Comparison of ENCODE assay signal across 4 fruit fly cellular contexts in genomic region chr2L:9175172-9175571, dm6.
TF ChIP-seq lines count a peak whose summit lies in the region.

No protein-coding gene starts in this region.

TF ChIP-seq in whole organism, adult, 20 proteins besides CTCF, POLR2A, EP300 and RAD21 (continued from another document):
- peak; percentile 88 for TF ChIP-seq CG12768 (GFP tag; optimal IDR thresholded peaks at IDR 0.05; lab: Kevin White, UChicago)
- TF ChIP-seq Hr96 (GFP tag; optimal IDR thresholded peaks at IDR 0.05; lab: Kevin White, UChicago), result peak; percentile 42

TF ChIP-seq in whole organism, embryonic, 481 proteins besides CTCF, POLR2A, EP300 and RAD21 (continued from another document and continues in another):
- TF ChIP-seq bowl (GFP tag; IDR thresholded peaks at IDR 0.05; lab: Robert Waterston, UW) (peak; percentile 82; the same call in 1 of the 2 replicates), bigmax (GFP tag; optimal IDR thresholded peaks at IDR 0.05; lab: Kevin White, UChicago) (no peak), CG6689 (GFP tag; IDR thresholded peaks at IDR 0.05; lab: Robert Waterston, UW) (no peak), CG16813 (GFP tag; IDR thresholded peaks at IDR 0.05; lab: Robert Waterston, UW; ENCODE audit: partially characterized antibody) (no peak), Pdp1 (GFP tag; optimal IDR thresholded peaks at IDR 0.05; lab: Kevin White, UChicago) (peak in 1 of 2 experiments; percentile 55), CG5245 (GFP tag; optimal IDR thresholded peaks at IDR 0.05; lab: Kevin White, UChicago) (no peak), CG8765 (GFP tag; IDR thresholded peaks at IDR 0.05; lab: Robert Waterston, UW) (peak; percentile 94; the same call in 1 of the 2 replicates), CG17186 (GFP tag; optimal IDR thresholded peaks at IDR 0.05; lab: Kevin White, UChicago) (no peak), CG1603 (tag; optimal IDR thresholded peaks at IDR 0.05; lab: Kevin White, UChicago) (no peak), trem (tag; optimal IDR thresholded peaks at IDR 0.05; lab: Kevin White, UChicago) (no peak), Hmr (GFP tag; optimal IDR thresholded peaks at IDR 0.05; lab: Kevin White, UChicago) (peak; percentile 6), CG17385 (GFP tag; optimal IDR thresholded peaks at IDR 0.05; lab: Kevin White, UChicago) (peak; percentile 54), Poxn (GFP tag; IDR thresholded peaks at IDR 0.05; lab: Robert Waterston, UW) (no peak), Asciz (GFP tag; optimal IDR thresholded peaks at IDR 0.05; lab: Kevin White, UChicago) (no peak), sens (GFP tag; lab: Kevin White, UChicago) (peak; percentile 42), C15 (GFP tag; IDR thresholded peaks at IDR 0.05; lab: Robert Waterston, UW) (peak; percentile 73; the same call in 1 of the 3 replicates), CG13894 (tag; optimal IDR thresholded peaks at IDR 0.05; lab: Kevin White, UChicago) (peak; percentile 93), Side (GFP tag; optimal IDR thresholded peaks at IDR 0.05; lab: Kevin White, UChicago) (no peak), zen (tag; optimal IDR thresholded peaks at IDR 0.05; lab: Kevin White, UChicago) (no peak), br (optimal IDR thresholded peaks at IDR 0.05; lab: Kevin White, UChicago) (no peak), CG33213 (GFP tag; optimal IDR thresholded peaks at IDR 0.05; lab: Kevin White, UChicago) (no peak), Camta (GFP tag; optimal IDR thresholded peaks at IDR 0.05; lab: Kevin White, UChicago) (no peak), insv (GFP tag; optimal IDR thresholded peaks at IDR 0.05; lab: Kevin White, UChicago) (no peak), mam (GFP tag; optimal IDR thresholded peaks at IDR 0.05; lab: Kevin White, UChicago) (no peak), ro (GFP tag; IDR thresholded peaks at IDR 0.05; lab: Robert Waterston, UW) (no peak), lola (GFP tag; optimal IDR thresholded peaks at IDR 0.05; lab: Kevin White, UChicago) (no peak), gcm (GFP tag; optimal IDR thresholded peaks at IDR 0.05; lab: Kevin White, UChicago) (no peak), CG3726 (GFP tag; IDR thresholded peaks at IDR 0.05; lab: Robert Waterston, UW) (no peak), lilli (GFP tag; optimal IDR thresholded peaks at IDR 0.05; lab: Kevin White, UChicago) (no peak), CG13424 (tag; optimal IDR thresholded peaks at IDR 0.05; lab: Kevin White, UChicago) (no peak), ssp (GFP tag; IDR thresholded peaks at IDR 0.05; lab: Robert Waterston, UW) (no peak), CG1024 (GFP tag; IDR thresholded peaks at IDR 0.05; lab: Robert Waterston, UW) (no peak), Tbp (GFP tag; optimal IDR thresholded peaks at IDR 0.05; lab: Kevin White, UChicago) (no peak), Vsx1 (GFP tag; optimal IDR thresholded peaks at IDR 0.05; lab: Kevin White, UChicago) (no peak), exex (tag; optimal IDR thresholded peaks at IDR 0.05; lab: Kevin White, UChicago) (peak; percentile 39), CG8924 (tag; optimal IDR thresholded peaks at IDR 0.05; lab: Kevin White, UChicago) (no peak), CG6854 (GFP tag; optimal IDR thresholded peaks at IDR 0.05; lab: Kevin White, UChicago) (no peak), BtbVII (GFP tag; optimal IDR thresholded peaks at IDR 0.05; lab: Kevin White, UChicago) (peak; percentile 4), CG3838 (GFP tag; optimal IDR thresholded peaks at IDR 0.05; lab: Kevin White, UChicago) (no peak), Sox100B (GFP tag; optimal IDR thresholded peaks at IDR 0.05; lab: Kevin White, UChicago) (no peak), rib (GFP tag; IDR thresholded peaks at IDR 0.05; lab: Robert Waterston, UW) (peak; percentile 81), CG14965 (GFP tag; optimal IDR thresholded peaks at IDR 0.05; lab: Kevin White, UChicago; ENCODE audit: borderline replicate concordance) (no peak), CG18011 (GFP tag; optimal IDR thresholded peaks at IDR 0.05; lab: Kevin White, UChicago) (no peak), Kr (GFP tag; optimal IDR thresholded peaks at IDR 0.05; lab: Kevin White, UChicago) (no peak), nerfin-2 (GFP tag; IDR thresholded peaks at IDR 0.05; lab: Robert Waterston, UW; ENCODE audit: partially characterized antibody) (no peak)

TF ChIP-seq in whole organism, prepupa, 60 proteins besides CTCF, POLR2A, EP300 and RAD21 (continued from another document):
- peak in 1 of 2 experiments; percentile 31 for TF ChIP-seq salr (GFP tag; optimal IDR thresholded peaks at IDR 0.05; lab: Kevin White, UChicago)
- TF ChIP-seq lz (GFP tag; optimal IDR thresholded peaks at IDR 0.05; lab: Kevin White, UChicago), result no peak
- TF ChIP-seq Blimp-1 (GFP tag; optimal IDR thresholded peaks at IDR 0.05; lab: Kevin White, UChicago), result no peak
- no peak for TF ChIP-seq Hr38 (GFP tag; optimal IDR thresholded peaks at IDR 0.05; lab: Kevin White, UChicago)
- TF ChIP-seq Ets21C (GFP tag; optimal IDR thresholded peaks at IDR 0.05; lab: Kevin White, UChicago), result no peak
- TF ChIP-seq Sox14 (GFP tag; optimal IDR thresholded peaks at IDR 0.05; lab: Kevin White, UChicago), result no peak
- TF ChIP-seq vri (GFP tag; optimal IDR thresholded peaks at IDR 0.05; lab: Kevin White, UChicago), result peak; percentile 75
- TF ChIP-seq Sox102F (GFP tag; optimal IDR thresholded peaks at IDR 0.05; lab: Kevin White, UChicago), result peak; percentile 70
- TF ChIP-seq dac (GFP tag; optimal IDR thresholded peaks at IDR 0.05; lab: Kevin White, UChicago), result peak; percentile 58
- TF ChIP-seq CG6854 (GFP tag; optimal IDR thresholded peaks at IDR 0.05; lab: Kevin White, UChicago), result peak; percentile 84
- no peak for TF ChIP-seq Hr39 (GFP tag; optimal IDR thresholded peaks at IDR 0.05; lab: Kevin White, UChicago)
- peak; percentile 93 for TF ChIP-seq CG16779 (tag; optimal IDR thresholded peaks at IDR 0.05; lab: Kevin White, UChicago)
- peak; percentile 97 for TF ChIP-seq CG6163 (GFP tag; IDR thresholded peaks at IDR 0.05; lab: Robert Waterston, UW)
- TF ChIP-seq CG4318 (GFP tag; optimal IDR thresholded peaks at IDR 0.05; lab: Kevin White, UChicago), result no peak
- peak; percentile 49 for TF ChIP-seq fkh (GFP tag; optimal IDR thresholded peaks at IDR 0.05; lab: Kevin White, UChicago)
- peak; percentile 74 for TF ChIP-seq fd85E (GFP tag; optimal IDR thresholded peaks at IDR 0.05; lab: Kevin White, UChicago)
- no peak for TF ChIP-seq acj6 (GFP tag; optimal IDR thresholded peaks at IDR 0.05; lab: Kevin White, UChicago)
- peak; percentile 13 for TF ChIP-seq spab (GFP tag; optimal IDR thresholded peaks at IDR 0.05; lab: Kevin White, UChicago)
- TF ChIP-seq Hr4 (GFP tag; optimal IDR thresholded peaks at IDR 0.05; lab: Kevin White, UChicago), result peak; percentile 24
- TF ChIP-seq fd59A (GFP tag; optimal IDR thresholded peaks at IDR 0.05; lab: Kevin White, UChicago), result no peak
- peak; percentile 73 for TF ChIP-seq net (GFP tag; optimal IDR thresholded peaks at IDR 0.05; lab: Kevin White, UChicago)
- peak; percentile 53 for TF ChIP-seq Gug (GFP tag; IDR thresholded peaks at IDR 0.05; lab: Robert Waterston, UW)
- no peak for TF ChIP-seq pdm3 (GFP tag; optimal IDR thresholded peaks at IDR 0.05; lab: Kevin White, UChicago)
- TF ChIP-seq Eip75B (GFP tag; optimal IDR thresholded peaks at IDR 0.05; lab: Kevin White, UChicago), result no peak
- no peak for TF ChIP-seq CG11762 (GFP tag; optimal IDR thresholded peaks at IDR 0.05; lab: Kevin White, UChicago; ENCODE audit: insufficient read depth)
- TF ChIP-seq CG3919 (GFP tag; optimal IDR thresholded peaks at IDR 0.05; lab: Kevin White, UChicago), result peak; percentile 4
- peak; percentile 67 for TF ChIP-seq CG6808 (GFP tag; optimal IDR thresholded peaks at IDR 0.05; lab: Kevin White, UChicago)
- peak; percentile 94 for TF ChIP-seq CG8119 (GFP tag; IDR thresholded peaks at IDR 0.05; lab: Robert Waterston, UW)
- TF ChIP-seq CG1621 (tag; optimal IDR thresholded peaks at IDR 0.05; lab: Kevin White, UChicago), result peak; percentile 40
- TF ChIP-seq Smox (GFP tag; optimal IDR thresholded peaks at IDR 0.05; lab: Kevin White, UChicago), result no peak
- TF ChIP-seq CG6276 (GFP tag; optimal IDR thresholded peaks at IDR 0.05; lab: Kevin White, UChicago), result peak; percentile 94
- peak; percentile 28 for TF ChIP-seq achi (GFP tag; optimal IDR thresholded peaks at IDR 0.05; lab: Kevin White, UChicago)
- TF ChIP-seq CG6792 (GFP tag; optimal IDR thresholded peaks at IDR 0.05; lab: Kevin White, UChicago), result no peak
- peak; percentile 61 for TF ChIP-seq Ets96B (tag; optimal IDR thresholded peaks at IDR 0.05; lab: Kevin White, UChicago)
- TF ChIP-seq CG11902 (GFP tag; optimal IDR thresholded peaks at IDR 0.05; lab: Kevin White, UChicago), result no peak
- TF ChIP-seq dsx (GFP tag; optimal IDR thresholded peaks at IDR 0.05; lab: Kevin White, UChicago; ENCODE audit: poor library complexity, severe bottlenecking), result peak; percentile 52
- TF ChIP-seq OdsH (GFP tag; optimal IDR thresholded peaks at IDR 0.05; lab: Kevin White, UChicago), result no peak
- TF ChIP-seq CG8632 (GFP tag; optimal IDR thresholded peaks at IDR 0.05; lab: Kevin White, UChicago), result peak; percentile 1
- peak; percentile 24 for TF ChIP-seq topi (GFP tag; optimal IDR thresholded peaks at IDR 0.05; lab: Kevin White, UChicago)
- peak; percentile 59 for TF ChIP-seq Lpt (GFP tag; optimal IDR thresholded peaks at IDR 0.05; lab: Kevin White, UChicago)

TF ChIP-seq in whole organism, wandering third instar larva, 38 proteins besides CTCF, POLR2A, EP300 and RAD21 (continued from another document):
- TF ChIP-seq sv (GFP tag; optimal IDR thresholded peaks at IDR 0.05; lab: Kevin White, UChicago), result no peak
- no peak for TF ChIP-seq Hnf4 (GFP tag; optimal IDR thresholded peaks at IDR 0.05; lab: Kevin White, UChicago)
- peak; percentile 93 for TF ChIP-seq Rel (GFP tag; optimal IDR thresholded peaks at IDR 0.05; lab: Kevin White, UChicago)
- peak; percentile 49 for TF ChIP-seq Rel (tag; optimal IDR thresholded peaks at IDR 0.05; lab: Kevin White, UChicago)
- TF ChIP-seq Myc (optimal IDR thresholded peaks at IDR 0.05; lab: Kevin White, UChicago), result no peak
- no peak for TF ChIP-seq Abd-B (GFP tag; optimal IDR thresholded peaks at IDR 0.05; lab: Kevin White, UChicago)
- no peak for TF ChIP-seq usp (GFP tag; optimal IDR thresholded peaks at IDR 0.05; lab: Kevin White, UChicago)
- TF ChIP-seq CG9705 (GFP tag; optimal IDR thresholded peaks at IDR 0.05; lab: Kevin White, UChicago), result no peak
- TF ChIP-seq jim (GFP tag; optimal IDR thresholded peaks at IDR 0.05; lab: Kevin White, UChicago), result no peak
- peak; percentile 8 for TF ChIP-seq rgr (GFP tag; optimal IDR thresholded peaks at IDR 0.05; lab: Kevin White, UChicago)
- peak; percentile 87 for TF ChIP-seq sage (GFP tag; optimal IDR thresholded peaks at IDR 0.05; lab: Kevin White, UChicago)
- peak; percentile 67 for TF ChIP-seq Sp1 (GFP tag; optimal IDR thresholded peaks at IDR 0.05; lab: Kevin White, UChicago)
- TF ChIP-seq psq (GFP tag; optimal IDR thresholded peaks at IDR 0.05; lab: Kevin White, UChicago), result no peak
- peak; percentile 26 for TF ChIP-seq Jra (GFP tag; optimal IDR thresholded peaks at IDR 0.05; lab: Kevin White, UChicago)
- TF ChIP-seq lola (GFP tag; optimal IDR thresholded peaks at IDR 0.05; lab: Kevin White, UChicago), result no peak
